Fruit fly (Drosophila melanogaster) whole organism, embryonic: ENCODE data around the gene CG33947.

Source experiments
- Aef1 ChIP-seq: fragments of 200-800 bp; sonication (Bioruptor generic); IDR thresholded peaks from 3 replicates; pipeline ENCODE4 v1.3.6; 2022; ENCODE audit warnings: missing biosample characterization, missing genetic modification characterization
- Atf6 ChIP-seq: fragments of 200-800 bp; sonication (Bioruptor generic); IDR thresholded peaks from 2 replicates; pipeline ENCODE4 v1.3.6; 2022; ENCODE audit warnings: missing biosample characterization, missing genetic modification characterization
- Awh ChIP-seq: fragments of 200-800 bp; sonication (Bioruptor generic); IDR thresholded peaks from 2 replicates; pipeline ENCODE4, ENCODE4 v1.3.6; 2022; ENCODE audit warnings: missing biosample characterization, missing genetic modification characterization
- BtbVII ChIP-seq: fragments of 200-800 bp; sonication (Bioruptor generic); optimal IDR thresholded peaks from 3 replicates; lab custom pipeline; 2017; ENCODE audit warnings: missing biosample characterization, mild to moderate bottlenecking, missing genetic modification characterization
- C15 ChIP-seq: fragments of 200-800 bp; sonication (Bioruptor generic); IDR thresholded peaks from 3 replicates; pipeline ENCODE4 v1.3.6; 2022; ENCODE audit warnings: missing biosample characterization, missing genetic modification characterization
- CG10654 ChIP-seq: fragments of 200-800 bp; sonication (Bioruptor generic); optimal IDR thresholded peaks from 2 replicates; lab custom pipeline; 2016; ENCODE audit warnings: missing biosample characterization, missing genetic modification characterization
- CG11695 ChIP-seq: fragments of 200-800 bp; sonication (Bioruptor generic); IDR thresholded peaks from 3 replicates; pipeline ENCODE4 v1.3.6; 2022; ENCODE audit warnings: missing biosample characterization, missing genetic modification characterization
- CG12104 ChIP-seq: fragments of 200-800 bp; sonication (Bioruptor generic); optimal IDR thresholded peaks from 3 replicates; lab custom pipeline; 2016; ENCODE audit warnings: missing biosample characterization, missing genetic modification characterization
- CG12391 ChIP-seq: fragments of 200-800 bp; sonication (Bioruptor generic); optimal IDR thresholded peaks from 3 replicates; lab custom pipeline; 2018; ENCODE audit warnings: missing biosample characterization, mild to moderate bottlenecking, missing genetic modification characterization, moderate library complexity
- CG13424 ChIP-seq: fragments of 200-800 bp; sonication (Bioruptor generic); optimal IDR thresholded peaks from 2 replicates; lab custom pipeline; 2019; ENCODE audit warnings: missing biosample characterization, mild to moderate bottlenecking, missing genetic modification characterization, moderate library complexity
- CG14667 ChIP-seq: fragments of 200-800 bp; sonication (Bioruptor generic); IDR thresholded peaks from 2 replicates; pipeline ENCODE4 v1.3.6; 2022; ENCODE audit warnings: missing biosample characterization, missing genetic modification characterization
- CG17802 ChIP-seq: fragments of 200-800 bp; sonication (Bioruptor generic); optimal IDR thresholded peaks from 2 replicates; lab custom pipeline; 2018; ENCODE audit warnings: missing biosample characterization, mild to moderate bottlenecking, missing genetic modification characterization, moderate library complexity
- CG30020 ChIP-seq: fragments of 200-800 bp; optimal IDR thresholded peaks from 2 replicates; lab custom pipeline; 2019; ENCODE audit warnings: missing biosample characterization, mild to moderate bottlenecking, missing genetic modification characterization, moderate library complexity
- CG30431 ChIP-seq: fragments of 200-800 bp; sonication (Bioruptor generic); optimal IDR thresholded peaks from 2 replicates; lab custom pipeline; 2017; ENCODE audit warnings: missing biosample characterization, missing genetic modification characterization
- CG31388 ChIP-seq: fragments of 200-800 bp; sonication (Bioruptor generic); optimal IDR thresholded peaks from 2 replicates; lab custom pipeline; 2016; ENCODE audit warnings: missing biosample characterization, missing genetic modification characterization
- CG32532 ChIP-seq: fragments of 200-800 bp; sonication (Bioruptor generic); IDR thresholded peaks from 2 replicates; pipeline ENCODE4 v1.3.6; 2022; ENCODE audit warnings: missing biosample characterization, missing genetic modification characterization
- CG5180 ChIP-seq: fragments of 200-800 bp; sonication (Bioruptor generic); optimal IDR thresholded peaks from 3 replicates; lab custom pipeline; 2017; ENCODE audit warnings: missing biosample characterization, missing genetic modification characterization, mild to moderate bottlenecking, moderate library complexity, missing genetic modification reagents
- CG6765 ChIP-seq: fragments of 200-800 bp; sonication (Bioruptor generic); optimal IDR thresholded peaks from 3 replicates; lab custom pipeline; 2017; ENCODE audit warnings: missing biosample characterization, mild to moderate bottlenecking, missing genetic modification characterization
- CG6791 ChIP-seq: fragments of 200-800 bp; sonication (Bioruptor generic); IDR thresholded peaks from 3 replicates; pipeline ENCODE4 v1.3.6; 2022; ENCODE audit warnings: missing biosample characterization, missing genetic modification characterization; ENCODE audit not compliant: partially characterized antibody
- CG7357 ChIP-seq: fragments of 200-800 bp; sonication (Bioruptor generic); IDR thresholded peaks from 3 replicates; pipeline ENCODE4 v1.3.6; 2022; ENCODE audit warnings: missing biosample characterization, missing genetic modification characterization
- CG8290 ChIP-seq, 3 experiments: fragments of 200-800 bp; sonication (Bioruptor generic); optimal IDR thresholded peaks; 2 replicates each; lab custom pipeline; 2016 to 2019; ENCODE audit warnings: missing biosample characterization in 3 of 3, missing genetic modification characterization in 3 of 3, mild to moderate bottlenecking in 2 of 3, moderate library complexity in 1 of 3
- CG8924 ChIP-seq: fragments of 200-800 bp; optimal IDR thresholded peaks from 3 replicates; lab custom pipeline; 2019; ENCODE audit warnings: missing biosample characterization, mild to moderate bottlenecking, missing genetic modification characterization, moderate library complexity
- CG8944 ChIP-seq: fragments of 200-800 bp; sonication (Bioruptor generic); optimal IDR thresholded peaks from 3 replicates; lab custom pipeline; 2016; ENCODE audit warnings: missing biosample characterization, missing genetic modification characterization
- CG9437 ChIP-seq: fragments of 200-800 bp; sonication (Bioruptor generic); optimal IDR thresholded peaks from 2 replicates; lab custom pipeline; 2018; ENCODE audit warnings: missing biosample characterization, mild to moderate bottlenecking, missing genetic modification characterization
- E2f1 ChIP-seq: fragments of 200-800 bp; sonication (Bioruptor generic); IDR thresholded peaks from 2 replicates; pipeline ENCODE4 v1.3.6; 2022; ENCODE audit warnings: missing biosample characterization, missing genetic modification characterization
- Hand ChIP-seq: fragments of 200-800 bp; sonication (Bioruptor generic); optimal IDR thresholded peaks from 2 replicates; lab custom pipeline; 2017; ENCODE audit warnings: mild to moderate bottlenecking, missing biosample characterization, missing genetic modification reagents, missing genetic modification characterization
- MESR4 ChIP-seq: fragments of 200-800 bp; sonication (Bioruptor generic); optimal IDR thresholded peaks from 2 replicates; lab custom pipeline; 2018; ENCODE audit warnings: missing biosample characterization, mild to moderate bottlenecking, missing genetic modification characterization, moderate library complexity
- Max ChIP-seq: fragments of 200-800 bp; sonication (Bioruptor generic); optimal IDR thresholded peaks from 2 replicates; lab custom pipeline; 2016; ENCODE audit warnings: missing biosample characterization, mild to moderate bottlenecking, missing genetic modification characterization
- NK7.1 ChIP-seq: fragments of 200-800 bp; sonication (Bioruptor generic); optimal IDR thresholded peaks from 3 replicates; lab custom pipeline; 2016; ENCODE audit warnings: missing biosample characterization, missing genetic modification characterization
- Ravus ChIP-seq: fragments of 200-800 bp; sonication (Bioruptor generic); IDR thresholded peaks from 2 replicates; pipeline ENCODE4 v1.3.6; 2022; ENCODE audit warnings: missing biosample characterization, missing genetic modification characterization
- Rx ChIP-seq: fragments of 200-800 bp; sonication (Bioruptor generic); IDR thresholded peaks from 2 replicates; pipeline ENCODE4 v1.3.6; 2022; ENCODE audit warnings: missing biosample characterization, missing genetic modification characterization
- Xrp1 ChIP-seq: fragments of 200-800 bp; sonication (Bioruptor generic); IDR thresholded peaks from 2 replicates; pipeline ENCODE4 v1.3.6; 2022; ENCODE audit warnings: missing biosample characterization, missing genetic modification characterization
- YL-1 ChIP-seq: fragments of 200-800 bp; sonication (Bioruptor generic); optimal IDR thresholded peaks from 3 replicates; lab custom pipeline; 2017; ENCODE audit warnings: missing biosample characterization, mild to moderate bottlenecking, missing genetic modification characterization
- abd-A ChIP-seq: fragments of 200-800 bp; sonication (Bioruptor generic); optimal IDR thresholded peaks from 3 replicates; lab custom pipeline; 2019; ENCODE audit warnings: missing biosample characterization, mild to moderate bottlenecking, missing genetic modification characterization, moderate library complexity
- btn ChIP-seq: fragments of 200-800 bp; sonication (Bioruptor generic); optimal IDR thresholded peaks from 2 replicates; lab custom pipeline; 2016; ENCODE audit warnings: missing biosample characterization, missing genetic modification characterization
- croc ChIP-seq: fragments of 200-800 bp; sonication (Bioruptor generic); conservative IDR thresholded peaks from 3 replicates; pipeline ENCODE4 v1.3.6; 2022; ENCODE audit warnings: missing biosample characterization, missing genetic modification characterization
- crp ChIP-seq, 2 experiments: fragments of 200-800 bp; sonication (Bioruptor generic); optimal IDR thresholded peaks; 2 replicates in 1 of 2; 3 replicates in 1 of 2; lab custom pipeline; 2017; ENCODE audit warnings: missing biosample characterization in 2 of 2, missing genetic modification characterization in 2 of 2, mild to moderate bottlenecking in 1 of 2, moderate library complexity in 1 of 2
- danr ChIP-seq: fragments of 200-800 bp; sonication (Bioruptor generic); IDR thresholded peaks from 2 replicates; pipeline ENCODE4 v1.3.6; 2022; ENCODE audit warnings: missing biosample characterization, missing genetic modification characterization
- dm ChIP-seq: fragments of 200-800 bp; sonication (Bioruptor generic); optimal IDR thresholded peaks from 3 replicates; lab custom pipeline; 2016; ENCODE audit warnings: missing biosample characterization, missing genetic modification characterization
- dpn ChIP-seq, 2 experiments: fragments of 200-800 bp; sonication (Bioruptor generic); optimal IDR thresholded peaks; 3 replicates each; lab custom pipeline; 2016; ENCODE audit warnings: missing biosample characterization in 2 of 2, missing genetic modification characterization in 2 of 2
- fd96Cb ChIP-seq: fragments of 200-800 bp; sonication (Bioruptor generic); optimal IDR thresholded peaks from 2 replicates; lab custom pipeline; 2018; ENCODE audit warnings: missing biosample characterization, mild to moderate bottlenecking, missing genetic modification characterization, moderate library complexity
- her ChIP-seq: fragments of 200-800 bp; sonication (Bioruptor generic); optimal IDR thresholded peaks from 2 replicates; lab custom pipeline; 2016; ENCODE audit warnings: missing biosample characterization, missing genetic modification characterization
- hkb ChIP-seq, 2 experiments: fragments of 200-800 bp in 1 of 2; fragments of >200 bp in 1 of 2; sonication (Bioruptor generic) in 1 of 2; IDR thresholded peaks in 1 of 2; optimal IDR thresholded peaks in 1 of 2; 2 replicates each; pipeline versions ENCODE4 v1.3.6 to Lab custom; 2017 to 2022; ENCODE audit warnings: missing biosample characterization in 1 of 2, missing genetic modification characterization in 1 of 2
- pros ChIP-seq: fragments of 200-800 bp; sonication (Bioruptor generic); optimal IDR thresholded peaks from 3 replicates; lab custom pipeline; 2019; ENCODE audit warnings: missing biosample characterization, mild to moderate bottlenecking, missing genetic modification characterization, moderate library complexity
- salm ChIP-seq: fragments of 200-800 bp; sonication (Bioruptor generic); optimal IDR thresholded peaks from 2 replicates; lab custom pipeline; 2018; ENCODE audit warnings: missing biosample characterization, mild to moderate bottlenecking, missing genetic modification characterization
- ttk ChIP-seq: fragments of 200-800 bp; sonication (Bioruptor generic); IDR thresholded peaks from 2 replicates; pipeline ENCODE4 v2.1.2; 2022; ENCODE audit warnings: missing biosample characterization, missing genetic modification characterization
- usp ChIP-seq: fragments of >200 bp; optimal IDR thresholded peaks from 2 replicates; lab custom pipeline; 2017; ENCODE audit warnings: missing biosample characterization, missing genetic modification characterization

Gene CG33947

dm6 chr3L:11074043-11074853 lies 22.0 kb upstream of the CG33947 start, which contains the start of the genes Pfdn2 and Noc1 (continued):
- peak; percentile 70 for TF ChIP-seq CG32532
- TF ChIP-seq CG6765 (GFP tag; lab: Kevin White, UChicago) = no peak
- peak; percentile 89 for TF ChIP-seq CG12391 (tag; lab: Kevin White, UChicago)
- no peak for TF ChIP-seq NK7.1 (GFP tag; lab: Kevin White, UChicago)
- no peak for TF ChIP-seq CG5180
- peak; percentile 12 for TF ChIP-seq salm (tag; lab: Kevin White, UChicago)
- peak; percentile 33 for TF ChIP-seq CG10654 (GFP tag; lab: Kevin White, UChicago)
- no peak for TF ChIP-seq abd-A (tag; lab: Kevin White, UChicago)
- TF ChIP-seq BtbVII = no peak
- peak; percentile 49; the same call in 1 of the 3 replicates for TF ChIP-seq CG11695 (GFP tag; lab: Robert Waterston, UW)
- TF ChIP-seq CG8944 (GFP tag; lab: Kevin White, UChicago) = no peak
- TF ChIP-seq fd96Cb (tag; lab: Kevin White, UChicago) = peak; percentile 41
- 0 out of 3 replicates have a peak, but pooled peaks have one; percentile 18 for TF ChIP-seq C15 (GFP tag; lab: Robert Waterston, UW)
- TF ChIP-seq Aef1 = peak; percentile 55; the same call in 1 of the 3 replicates
- peak; percentile 54 for TF ChIP-seq CG30020 (tag; lab: Kevin White, UChicago)
- no peak for TF ChIP-seq CG17802
- TF ChIP-seq Hand = no peak
- no peak for TF ChIP-seq her (GFP tag; lab: Kevin White, UChicago)
- no peak for TF ChIP-seq Rx (GFP tag; lab: Robert Waterston, UW)
- no peak for TF ChIP-seq pros (GFP tag; lab: Kevin White, UChicago)
- TF ChIP-seq dm (GFP tag; lab: Kevin White, UChicago) = peak; percentile 57
- 0 out of 2 replicates have a peak, but pooled peaks have one; percentile 15 for TF ChIP-seq Awh (GFP tag; lab: Robert Waterston, UW)
- no peak for TF ChIP-seq CG31388
- peak; percentile 57 for TF ChIP-seq CG8290 (GFP tag; optimal IDR thresholded peaks at IDR 0.05; lab: Kevin White, UChicago)
- no peak for TF ChIP-seq CG8290 (tag; optimal IDR thresholded peaks at IDR 0.05; lab: Kevin White, UChicago)
- TF ChIP-seq Ravus = no peak
- TF ChIP-seq CG6791 (GFP tag; lab: Robert Waterston, UW) = no peak
- TF ChIP-seq Max (GFP tag; lab: Kevin White, UChicago) = peak; percentile 54
- TF ChIP-seq CG14667 (GFP tag; lab: Robert Waterston, UW) = peak; percentile 12; the same call in 1 of the 2 replicates
- TF ChIP-seq ttk (GFP tag; lab: Robert Waterston, UW) = 0 out of 2 replicates have a peak, but pooled peaks have one; percentile 27
- no peak for TF ChIP-seq Atf6 (GFP tag; lab: Robert Waterston, UW)
- TF ChIP-seq MESR4 (GFP tag; lab: Kevin White, UChicago) = peak; percentile 86
- peak; percentile 73 for TF ChIP-seq CG13424 (tag; lab: Kevin White, UChicago)
- TF ChIP-seq btn (GFP tag; lab: Kevin White, UChicago) = no peak
- TF ChIP-seq danr (GFP tag; lab: Robert Waterston, UW) = 0 out of 2 replicates have a peak, but pooled peaks have one; percentile 9
- peak in 1 of 2 experiments; percentile 66 for TF ChIP-seq crp (GFP tag; optimal IDR thresholded peaks at IDR 0.05; lab: Kevin White, UChicago)
- no peak for TF ChIP-seq CG30431 (GFP tag; lab: Kevin White, UChicago)
- TF ChIP-seq CG9437 = peak; percentile 31
- peak; percentile 42; the same call in 1 of the 2 replicates for TF ChIP-seq E2f1 (GFP tag; lab: Robert Waterston, UW)
- no peak; the same call in 2 of the 3 replicates for TF ChIP-seq croc (GFP tag; lab: Robert Waterston, UW)
- peak in 1 of 2 experiments; percentile 67 for TF ChIP-seq dpn (GFP tag; optimal IDR thresholded peaks at IDR 0.05; lab: Kevin White, UChicago)
- TF ChIP-seq usp (GFP tag; lab: Kevin White, UChicago) = no peak
- peak; percentile 48; the same call in 1 of the 2 replicates for TF ChIP-seq Xrp1 (GFP tag; lab: Robert Waterston, UW)
- TF ChIP-seq YL-1 (GFP tag; lab: Kevin White, UChicago) = peak; percentile 33
- TF ChIP-seq CG8924 = peak; percentile 50
- TF ChIP-seq hkb (optimal IDR thresholded peaks at IDR 0.05; lab: Kevin White, UChicago) = no peak
- TF ChIP-seq hkb (GFP tag; IDR thresholded peaks at IDR 0.05; lab: Robert Waterston, UW) = no peak; the same call in 1 of the 2 replicates
- no peak for TF ChIP-seq CG12104 (GFP tag; lab: Kevin White, UChicago)
- TF ChIP-seq CG7357 (GFP tag; lab: Robert Waterston, UW) = peak; percentile 49; the same call in 1 of the 3 replicates
